Worm (Caenorhabditis elegans): ENCODE measurements around the gene srh-244.

DNA sequence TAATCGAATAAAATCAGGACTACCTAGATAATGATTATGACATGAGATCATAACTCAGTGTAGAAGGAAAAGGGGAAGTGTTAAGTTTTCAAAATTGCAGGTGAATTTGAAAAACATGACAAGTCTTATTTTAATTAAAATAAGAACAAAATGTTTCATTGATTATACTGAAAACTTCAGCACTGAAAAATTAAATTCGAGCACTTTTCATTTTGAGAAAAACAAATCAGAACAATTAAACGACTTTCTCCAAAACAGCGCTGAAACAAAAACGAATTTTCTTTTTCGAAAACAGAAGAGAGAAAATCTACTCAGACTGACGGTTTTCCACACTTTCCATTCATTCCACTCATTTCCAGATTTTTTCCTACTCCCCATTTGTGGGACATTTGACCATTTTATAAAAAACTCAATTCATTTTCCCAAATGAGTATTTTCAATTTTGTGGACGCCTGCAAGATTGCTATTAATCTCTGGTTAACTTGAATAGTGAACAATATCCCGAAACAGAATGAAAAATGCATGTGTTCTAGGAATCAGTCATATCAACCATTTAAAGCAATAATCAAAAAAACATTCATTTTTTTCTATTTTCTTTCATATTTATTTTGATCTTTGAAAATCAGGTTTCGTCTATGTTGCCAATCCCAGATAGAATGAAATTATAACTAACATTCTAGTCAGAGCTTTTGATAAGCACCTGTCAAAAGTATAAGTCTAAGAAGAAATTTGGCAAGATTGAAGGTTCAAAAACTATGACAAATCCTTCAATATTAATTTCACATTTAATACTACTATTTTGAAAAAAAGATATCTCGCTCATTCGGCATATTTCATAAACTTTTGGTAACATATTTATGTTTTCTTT is 8.8 kb downstream of the srh-244 start, which contains the start of the genes srh-231 and srh-275:
- TF ChIP-seq ama-1 (optimal IDR thresholded peaks at IDR 0.05) (no peak), nhr-237 (tag; optimal IDR thresholded peaks at IDR 0.05) (no peak)
